Worm (Caenorhabditis elegans) whole organism, early embryonic: ENCODE data around the gene C06B3.6.

Source experiments
- B0310.2 ChIP-seq: sonication (generic microtip); optimal IDR thresholded peaks from 2 replicates; lab custom pipeline; 2016; ENCODE audit warnings: mild to moderate bottlenecking, missing genetic modification characterization, missing compliant biosample characterization
- F13C5.2 ChIP-seq: sonication (generic microtip); optimal IDR thresholded peaks from 2 replicates; lab custom pipeline; 2017; ENCODE audit warnings: mild to moderate bottlenecking, missing genetic modification characterization, inconsistent platforms, missing compliant biosample characterization
- aly-1 ChIP-seq: sonication (generic microtip); optimal IDR thresholded peaks from 2 replicates; lab custom pipeline; 2016; ENCODE audit warnings: missing genetic modification characterization, missing compliant biosample characterization
- ama-1 ChIP-seq: fragments of 150-350 bp; optimal IDR thresholded peaks from 2 replicates; lab custom pipeline; 2014
- ceh-13 ChIP-seq: fragments of 200-800 bp; sonication (Bioruptor generic); optimal IDR thresholded peaks from 2 replicates; lab custom pipeline; 2018; ENCODE audit warnings: mild to moderate bottlenecking, missing genetic modification characterization, missing compliant biosample characterization
- ceh-36 ChIP-seq: sonication (generic microtip); optimal IDR thresholded peaks from 2 replicates; lab custom pipeline; 2016; ENCODE audit warnings: missing genetic modification characterization, inconsistent platforms, missing compliant biosample characterization
- ets-7 ChIP-seq: sonication (generic microtip); optimal IDR thresholded peaks from 2 replicates; lab custom pipeline; 2016; ENCODE audit warnings: missing genotype, missing genetic modification characterization, missing compliant biosample characterization
- flt-1 ChIP-seq: fragments of 200-800 bp; sonication (Bioruptor generic); IDR thresholded peaks from 2 replicates; pipeline ENCODE4 v1.3.6; 2022; ENCODE audit warnings: missing genetic modification characterization, missing compliant biosample characterization
- hmbx-1 ChIP-seq: sonication (generic microtip); optimal IDR thresholded peaks from 2 replicates; lab custom pipeline; 2016; ENCODE audit warnings: mild to moderate bottlenecking, missing genetic modification characterization, missing compliant biosample characterization
- hmg-4 ChIP-seq: fragments of 200-800 bp; sonication (Bioruptor generic); optimal IDR thresholded peaks from 2 replicates; lab custom pipeline; 2018; ENCODE audit warnings: mild to moderate bottlenecking, missing genetic modification characterization, missing compliant biosample characterization
- hnd-1 ChIP-seq: sonication (generic microtip); optimal IDR thresholded peaks from 2 replicates; lab custom pipeline; 2016; ENCODE audit warnings: missing genetic modification characterization, missing compliant biosample characterization
- pes-1 ChIP-seq: fragments of 200-800 bp; sonication (Bioruptor generic); IDR thresholded peaks from 2 replicates; pipeline ENCODE4 v1.3.6; 2022; ENCODE audit warnings: missing genetic modification reagents, missing genetic modification characterization, missing compliant biosample characterization
- scrt-1 ChIP-seq: fragments of 200-800 bp; sonication (Bioruptor generic); IDR thresholded peaks from 2 replicates; pipeline ENCODE4 v1.3.6; 2022; ENCODE audit warnings: missing genetic modification characterization, missing compliant biosample characterization
- sea-1 ChIP-seq: fragments of 200-800 bp; sonication (Bioruptor generic); conservative IDR thresholded peaks from 2 replicates; pipeline ENCODE4 v1.3.6; 2022; ENCODE audit warnings: missing genetic modification characterization, missing compliant biosample characterization
- tbx-11 ChIP-seq: fragments of 200-800 bp; sonication (Bioruptor generic); IDR thresholded peaks from 2 replicates; pipeline ENCODE4 v1.3.6; 2022; ENCODE audit warnings: missing genetic modification characterization, missing compliant biosample characterization
- tbx-37 ChIP-seq: fragments of 200-800 bp; sonication (Bioruptor generic); conservative IDR thresholded peaks from 2 replicates; pipeline ENCODE4 v1.3.6; 2022; ENCODE audit warnings: missing genetic modification reagents, missing genetic modification characterization, missing compliant biosample characterization
- tra-4 ChIP-seq: sonication (generic microtip); optimal IDR thresholded peaks from 2 replicates; lab custom pipeline; 2017; ENCODE audit warnings: missing genetic modification characterization, missing compliant biosample characterization

The C06B3.6 gene

DNA sequence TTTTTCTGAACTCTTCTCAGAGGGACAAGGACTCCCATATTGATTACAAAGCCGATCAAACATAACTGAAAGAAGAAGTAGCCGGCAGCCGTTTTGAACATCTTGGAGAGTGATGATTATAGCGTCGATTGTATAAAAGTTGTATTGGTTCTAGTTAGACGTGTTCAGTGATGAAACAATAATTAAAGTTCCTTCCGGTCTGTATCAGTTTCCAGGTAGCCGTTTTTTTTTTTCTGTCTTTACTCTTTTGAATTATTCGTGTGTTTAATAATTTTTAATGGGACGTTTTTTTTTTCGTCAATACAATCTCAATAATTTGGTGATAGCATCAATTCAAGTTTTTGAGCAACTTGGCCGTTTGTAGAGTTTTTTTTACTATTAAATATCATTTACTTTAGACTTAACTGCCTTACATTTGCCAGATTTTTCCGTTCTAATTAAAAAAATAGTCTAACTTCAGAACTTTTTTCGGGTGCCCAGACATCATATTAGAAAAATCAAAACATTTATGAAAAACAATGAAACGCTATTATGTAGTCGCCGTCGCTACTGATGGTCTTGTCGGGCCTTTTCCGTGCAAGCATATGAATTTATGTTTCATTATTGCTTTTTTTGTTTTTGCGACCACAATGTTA lies 37.7 kb upstream of the C06B3.6 start, which contains the start of the genes srx-10 and clec-226:
Gene srx-10 (minus strand): TSS at position 101 of the 635 bp plus-strand sequence.
Gene clec-226 (plus strand): TSS at position 585 of the 635 bp plus-strand sequence.
- no peak for TF ChIP-seq ama-1 (lab: Kevin White, UChicago)
- no peak for TF ChIP-seq pes-1 (GFP tag; lab: Robert Waterston, UW)
- TF ChIP-seq F13C5.2 (tag; lab: Kevin White, UChicago): no peak
- TF ChIP-seq hmg-4 (GFP tag; lab: Kevin White, UChicago): no peak
- no peak for TF ChIP-seq hmbx-1 (tag; lab: Kevin White, UChicago)
- no peak for TF ChIP-seq tra-4 (tag; lab: Kevin White, UChicago)
- TF ChIP-seq tbx-37 (GFP tag; lab: Robert Waterston, UW): no peak
- TF ChIP-seq scrt-1 (GFP tag; lab: Robert Waterston, UW): no peak
- no peak for TF ChIP-seq ceh-36 (tag; lab: Kevin White, UChicago)
- no peak for TF ChIP-seq sea-1 (GFP tag; lab: Robert Waterston, UW)
- no peak for TF ChIP-seq ceh-13
- TF ChIP-seq ets-7 (tag; lab: Kevin White, UChicago): no peak
- no peak for TF ChIP-seq B0310.2 (tag; lab: Kevin White, UChicago)
- TF ChIP-seq hnd-1: no peak
- TF ChIP-seq flt-1 (GFP tag; lab: Robert Waterston, UW): no peak
- TF ChIP-seq tbx-11 (GFP tag; lab: Robert Waterston, UW): no peak
- no peak for TF ChIP-seq aly-1

DNA sequence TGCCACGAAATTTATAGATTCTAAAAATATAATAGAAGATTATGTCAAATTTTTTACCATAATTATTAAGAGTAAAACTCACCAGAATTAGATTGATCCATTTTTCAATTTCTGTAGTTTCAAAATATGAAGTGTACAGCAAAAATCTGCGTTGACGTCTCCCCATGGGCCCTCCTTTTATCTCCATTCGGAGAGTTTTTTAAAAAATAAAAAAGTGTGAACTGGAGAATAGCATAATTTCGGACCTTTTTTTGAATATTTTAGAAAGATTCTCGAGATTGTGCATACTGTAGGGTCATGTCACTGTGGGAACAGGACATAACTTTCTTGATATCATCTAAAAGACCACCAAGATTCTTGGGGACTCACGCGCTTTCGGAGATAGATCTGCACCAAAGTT lies 33.3 kb upstream of the C06B3.6 start, which contains the start of gene dpr-1:
Gene dpr-1 (minus strand): TSS at position 101 of the 400 bp plus-strand sequence.
- no peak for TF ChIP-seq sea-1 (GFP tag; lab: Robert Waterston, UW)
- no peak for TF ChIP-seq pes-1 (GFP tag; lab: Robert Waterston, UW)
- no peak for TF ChIP-seq B0310.2 (tag; lab: Kevin White, UChicago)
- TF ChIP-seq ets-7 (tag; lab: Kevin White, UChicago): no peak
- TF ChIP-seq hmbx-1 (tag; lab: Kevin White, UChicago): no peak
- TF ChIP-seq hmg-4 (GFP tag; lab: Kevin White, UChicago): no peak
- TF ChIP-seq aly-1: no peak
- no peak for TF ChIP-seq tbx-37 (GFP tag; lab: Robert Waterston, UW)
- TF ChIP-seq tbx-11 (GFP tag; lab: Robert Waterston, UW): no peak
- no peak for TF ChIP-seq tra-4 (tag; lab: Kevin White, UChicago)
- TF ChIP-seq ceh-36 (tag; lab: Kevin White, UChicago): no peak
- no peak for TF ChIP-seq hnd-1
- no peak for TF ChIP-seq ceh-13
- no peak for TF ChIP-seq flt-1 (GFP tag; lab: Robert Waterston, UW)
- TF ChIP-seq ama-1 (lab: Kevin White, UChicago): no peak
- TF ChIP-seq scrt-1 (GFP tag; lab: Robert Waterston, UW): no peak
- TF ChIP-seq F13C5.2 (tag; lab: Kevin White, UChicago): no peak

DNA sequence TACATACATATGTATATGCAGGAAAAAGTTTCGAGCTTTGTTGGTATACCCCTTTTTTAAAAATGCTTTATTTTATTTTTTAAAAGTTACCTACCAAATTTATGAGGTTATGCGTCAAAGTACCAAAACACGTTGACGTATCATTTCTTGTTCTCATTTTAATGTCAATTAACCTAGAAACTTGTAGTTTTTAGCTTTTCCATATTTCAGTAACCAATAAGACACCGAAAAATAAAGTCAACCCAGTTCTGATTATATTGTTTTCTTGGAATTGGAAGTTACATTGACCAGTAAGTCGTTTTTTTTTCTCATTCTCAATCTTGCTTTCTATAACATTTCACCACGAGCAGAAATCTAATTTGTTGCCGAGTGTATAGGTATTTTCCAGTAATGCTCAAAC lies 28.1 kb upstream of the C06B3.6 start, which contains the start of gene srw-145:
Gene srw-145 (plus strand): TSS at position 301 of the 400 bp plus-strand sequence.
- no peak for TF ChIP-seq aly-1
- TF ChIP-seq sea-1 (GFP tag; lab: Robert Waterston, UW): no peak
- TF ChIP-seq hmg-4 (GFP tag; lab: Kevin White, UChicago): no peak
- no peak for TF ChIP-seq B0310.2 (tag; lab: Kevin White, UChicago)
- no peak for TF ChIP-seq hnd-1
- TF ChIP-seq flt-1 (GFP tag; lab: Robert Waterston, UW): no peak
- TF ChIP-seq ceh-36 (tag; lab: Kevin White, UChicago): no peak
- TF ChIP-seq tra-4 (tag; lab: Kevin White, UChicago): no peak
- TF ChIP-seq pes-1 (GFP tag; lab: Robert Waterston, UW): no peak
- no peak for TF ChIP-seq tbx-11 (GFP tag; lab: Robert Waterston, UW)

DNA sequence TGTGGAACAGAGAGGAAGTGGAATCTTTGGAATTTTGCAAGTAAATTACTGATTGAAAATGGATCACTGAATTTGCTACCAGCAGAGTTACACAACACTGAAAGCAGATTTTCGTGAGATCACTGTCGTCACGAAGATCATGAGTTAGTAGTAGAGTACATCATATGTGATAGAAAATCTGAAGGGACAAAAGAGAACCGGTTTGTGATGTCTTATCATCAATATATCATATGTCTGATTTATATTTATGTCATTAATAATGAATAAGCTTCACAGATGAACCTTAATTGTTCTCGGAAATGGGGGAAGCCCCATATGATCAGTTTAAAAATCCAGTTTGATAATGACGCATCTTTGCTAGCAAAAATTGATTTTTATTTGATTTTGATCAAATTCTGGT lies 27.3 kb upstream of the C06B3.6 start:
- no peak for TF ChIP-seq ama-1 (lab: Kevin White, UChicago)
- no peak for TF ChIP-seq ceh-13
- no peak for TF ChIP-seq hmbx-1 (tag; lab: Kevin White, UChicago)
- no peak for TF ChIP-seq F13C5.2 (tag; lab: Kevin White, UChicago)
- TF ChIP-seq sea-1 (GFP tag; lab: Robert Waterston, UW): no peak
- TF ChIP-seq aly-1: no peak
- no peak for TF ChIP-seq tra-4 (tag; lab: Kevin White, UChicago)
- no peak for TF ChIP-seq scrt-1 (GFP tag; lab: Robert Waterston, UW)
- TF ChIP-seq flt-1 (GFP tag; lab: Robert Waterston, UW): no peak
- TF ChIP-seq tbx-37 (GFP tag; lab: Robert Waterston, UW): no peak
- TF ChIP-seq hnd-1: no peak
- TF ChIP-seq tbx-11 (GFP tag; lab: Robert Waterston, UW): no peak
- TF ChIP-seq ets-7 (tag; lab: Kevin White, UChicago): no peak
- no peak for TF ChIP-seq hmg-4 (GFP tag; lab: Kevin White, UChicago)
- no peak for TF ChIP-seq ceh-36 (tag; lab: Kevin White, UChicago)
- no peak for TF ChIP-seq B0310.2 (tag; lab: Kevin White, UChicago)
- no peak for TF ChIP-seq pes-1 (GFP tag; lab: Robert Waterston, UW)

DNA sequence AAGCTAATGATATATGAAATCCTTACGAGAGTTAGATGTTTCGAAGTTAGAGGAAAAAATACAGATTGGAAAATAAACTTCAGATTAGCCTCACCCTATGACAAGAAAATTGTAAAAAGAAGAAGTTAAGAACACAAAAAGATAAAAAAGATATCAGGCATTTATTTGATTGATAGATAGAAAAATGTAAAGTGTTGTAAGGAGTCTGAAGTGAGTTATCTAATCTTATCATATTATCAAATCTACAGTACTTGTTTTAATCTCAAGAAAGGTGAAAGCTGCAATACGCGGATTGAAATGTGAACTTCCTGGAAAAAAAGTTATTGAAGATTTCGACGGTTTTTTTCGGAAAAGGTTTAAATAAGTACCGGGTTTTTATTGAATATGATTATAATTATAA lies 26.7 kb upstream of the C06B3.6 start:
- no peak for TF ChIP-seq flt-1 (GFP tag; lab: Robert Waterston, UW)
- TF ChIP-seq hmg-4 (GFP tag; lab: Kevin White, UChicago): no peak
- TF ChIP-seq F13C5.2 (tag; lab: Kevin White, UChicago): no peak
- no peak for TF ChIP-seq hmbx-1 (tag; lab: Kevin White, UChicago)
- TF ChIP-seq ceh-13: no peak
- TF ChIP-seq pes-1 (GFP tag; lab: Robert Waterston, UW): no peak
- TF ChIP-seq ets-7 (tag; lab: Kevin White, UChicago): no peak
- TF ChIP-seq ama-1 (lab: Kevin White, UChicago): no peak
- no peak for TF ChIP-seq tbx-11 (GFP tag; lab: Robert Waterston, UW)
- no peak for TF ChIP-seq ceh-36 (tag; lab: Kevin White, UChicago)
- TF ChIP-seq aly-1: no peak
- TF ChIP-seq B0310.2 (tag; lab: Kevin White, UChicago): no peak
- no peak for TF ChIP-seq tra-4 (tag; lab: Kevin White, UChicago)
- TF ChIP-seq sea-1 (GFP tag; lab: Robert Waterston, UW): no peak
- TF ChIP-seq hnd-1: no peak
- no peak for TF ChIP-seq tbx-37 (GFP tag; lab: Robert Waterston, UW)
- no peak for TF ChIP-seq scrt-1 (GFP tag; lab: Robert Waterston, UW)

DNA sequence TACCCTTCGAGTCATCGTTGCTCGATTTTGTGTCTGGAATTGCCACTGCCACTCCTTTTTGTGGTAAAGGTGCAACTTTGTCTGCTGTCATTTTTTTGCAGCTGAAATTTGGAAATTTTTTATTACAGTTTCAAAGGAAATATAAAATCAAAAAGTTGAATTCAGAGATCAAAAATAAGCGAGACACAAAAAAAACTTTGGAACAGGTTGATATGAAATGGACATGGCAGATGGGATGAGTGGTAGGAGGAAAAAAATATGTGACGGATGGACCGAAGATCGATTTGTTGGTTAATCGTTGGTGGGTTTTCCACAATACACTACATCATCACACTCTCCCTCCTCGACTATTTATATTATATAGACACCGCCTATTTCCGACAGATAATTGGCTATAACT lies 25.8 kb upstream of the C06B3.6 start, which contains the start of gene R10D12.1:
Gene R10D12.1 (minus strand): TSS at position 101 of the 400 bp plus-strand sequence.
- TF ChIP-seq ets-7 (tag; lab: Kevin White, UChicago): no peak
- TF ChIP-seq tbx-11 (GFP tag; lab: Robert Waterston, UW): no peak
- TF ChIP-seq B0310.2 (tag; lab: Kevin White, UChicago): no peak
- TF ChIP-seq hnd-1: no peak
- no peak for TF ChIP-seq ama-1 (lab: Kevin White, UChicago)
